Worm (Caenorhabditis elegans) whole organism, late embryonic: ENCODE data around the gene scvp-1.

Experiments
- K02D7.2 ChIP-seq: sonication (generic microtip); optimal IDR thresholded peaks from 2 replicates; lab custom pipeline; 2017; ENCODE audit warnings: mild to moderate bottlenecking, missing genetic modification characterization, missing compliant biosample characterization
- K09A11.1 ChIP-seq: sonication (generic microtip); optimal IDR thresholded peaks from 2 replicates; lab custom pipeline; 2017; ENCODE audit warnings: antibody characterized with exemption, mild to moderate bottlenecking, missing genetic modification characterization, missing compliant biosample characterization; ENCODE audit not compliant: insufficient read depth
- T23F11.4 ChIP-seq: fragments of 200-800 bp; sonication (Bioruptor generic); optimal IDR thresholded peaks from 2 replicates; lab custom pipeline; 2018; ENCODE audit warnings: mild to moderate bottlenecking, missing genetic modification characterization, missing compliant biosample characterization
- ama-1 ChIP-seq: fragments of 150-350 bp; optimal IDR thresholded peaks from 2 replicates; lab custom pipeline; 2014
- ceh-19 ChIP-seq: fragments of 200-800 bp; sonication (Bioruptor generic); optimal IDR thresholded peaks from 2 replicates; lab custom pipeline; 2018; ENCODE audit warnings: mild to moderate bottlenecking, missing genetic modification characterization, missing compliant biosample characterization
- ceh-24 ChIP-seq: sonication (generic microtip); optimal IDR thresholded peaks from 2 replicates; lab custom pipeline; 2016; ENCODE audit warnings: mild to moderate bottlenecking, missing genetic modification characterization, missing compliant biosample characterization
- ceh-30 ChIP-seq: fragments of 150-350 bp; optimal IDR thresholded peaks from 2 replicates; lab custom pipeline; 2014; ENCODE audit warnings: missing biosample characterization, missing genetic modification characterization
- ceh-31 ChIP-seq: sonication (generic microtip); optimal IDR thresholded peaks from 2 replicates; lab custom pipeline; 2016; ENCODE audit warnings: missing genetic modification characterization, missing compliant biosample characterization
- ceh-34 ChIP-seq: sonication (generic microtip); optimal IDR thresholded peaks from 2 replicates; lab custom pipeline; 2016; ENCODE audit warnings: mild to moderate bottlenecking, missing genetic modification characterization, missing compliant biosample characterization
- ceh-9 ChIP-seq: sonication (generic microtip); optimal IDR thresholded peaks from 2 replicates; lab custom pipeline; 2016; ENCODE audit warnings: mild to moderate bottlenecking, missing genetic modification characterization, inconsistent platforms, missing compliant biosample characterization
- che-1 ChIP-seq: sonication (generic microtip); optimal IDR thresholded peaks from 2 replicates; lab custom pipeline; 2016; ENCODE audit warnings: mild to moderate bottlenecking, missing genetic modification characterization, missing compliant biosample characterization
- elt-2 ChIP-seq: sonication (generic microtip); optimal IDR thresholded peaks from 2 replicates; lab custom pipeline; 2016; ENCODE audit warnings: missing genetic modification reagents, missing genetic modification characterization, missing compliant biosample characterization
- ets-4 ChIP-seq: sonication (generic microtip); optimal IDR thresholded peaks from 2 replicates; lab custom pipeline; 2016; ENCODE audit warnings: missing genetic modification characterization, missing compliant biosample characterization
- eyg-1 ChIP-seq: sonication (generic microtip); optimal IDR thresholded peaks from 2 replicates; lab custom pipeline; 2016; ENCODE audit warnings: missing genotype, missing genetic modification characterization, missing compliant biosample characterization
- fax-1 ChIP-seq: sonication (generic microtip); optimal IDR thresholded peaks from 2 replicates; lab custom pipeline; 2016; ENCODE audit warnings: missing genotype, missing genetic modification characterization, missing compliant biosample characterization
- gmeb-2 ChIP-seq: sonication (generic microtip); optimal IDR thresholded peaks from 2 replicates; lab custom pipeline; 2016; ENCODE audit warnings: missing genetic modification characterization, inconsistent platforms, missing compliant biosample characterization
- hlh-13 ChIP-seq: fragments of 200-800 bp; sonication (Bioruptor generic); optimal IDR thresholded peaks from 2 replicates; lab custom pipeline; 2018; ENCODE audit warnings: mild to moderate bottlenecking, missing genetic modification characterization, missing compliant biosample characterization
- hlh-8 ChIP-seq: sonication (generic microtip); optimal IDR thresholded peaks from 2 replicates; lab custom pipeline; 2016; ENCODE audit warnings: missing genotype, missing genetic modification characterization, missing compliant biosample characterization
- lim-6 ChIP-seq: sonication (generic microtip); optimal IDR thresholded peaks from 2 replicates; lab custom pipeline; 2016; ENCODE audit warnings: missing genetic modification characterization, missing compliant biosample characterization
- lin-11 ChIP-seq: fragments of 200-800 bp; sonication (Bioruptor generic); optimal IDR thresholded peaks from 2 replicates; lab custom pipeline; 2018; ENCODE audit warnings: mild to moderate bottlenecking, missing genetic modification characterization, missing compliant biosample characterization
- madf-2 ChIP-seq: sonication (generic microtip); optimal IDR thresholded peaks from 2 replicates; lab custom pipeline; 2017; ENCODE audit warnings: missing genetic modification characterization, missing compliant biosample characterization
- nfya-1 ChIP-seq: sonication (generic microtip); optimal IDR thresholded peaks from 2 replicates; lab custom pipeline; 2017; ENCODE audit warnings: missing genetic modification characterization, mild to moderate bottlenecking, missing compliant biosample characterization, antibody characterized with exemption, moderate library complexity
- nhr-232 ChIP-seq: sonication (generic microtip); optimal IDR thresholded peaks from 2 replicates; lab custom pipeline; 2016; ENCODE audit warnings: missing genetic modification characterization, missing compliant biosample characterization
- npax-4 ChIP-seq: sonication (generic microtip); optimal IDR thresholded peaks from 2 replicates; lab custom pipeline; 2016; ENCODE audit warnings: missing genetic modification characterization, missing compliant biosample characterization
- pat-9 ChIP-seq: fragments of 200-800 bp; sonication (Bioruptor generic); optimal IDR thresholded peaks from 2 replicates; lab custom pipeline; 2018; ENCODE audit warnings: mild to moderate bottlenecking, missing genetic modification characterization, moderate library complexity, missing compliant biosample characterization
- pros-1 ChIP-seq: fragments of 150-350 bp; optimal IDR thresholded peaks from 2 replicates; lab custom pipeline; 2014; ENCODE audit warnings: missing biosample characterization, missing genetic modification reagents, missing genetic modification characterization
- rnt-1 ChIP-seq: sonication (generic microtip); optimal IDR thresholded peaks from 2 replicates; lab custom pipeline; 2016; ENCODE audit warnings: missing genetic modification characterization, missing compliant biosample characterization
- sdc-2 ChIP-seq: sonication (generic microtip); optimal IDR thresholded peaks from 2 replicates; lab custom pipeline; 2016; ENCODE audit warnings: missing genotype, missing genetic modification characterization, missing compliant biosample characterization
- syd-9 ChIP-seq: sonication (generic microtip); optimal IDR thresholded peaks from 2 replicates; lab custom pipeline; 2016; ENCODE audit warnings: mild to moderate bottlenecking, missing genetic modification characterization, moderate library complexity, missing compliant biosample characterization
- tbx-2 ChIP-seq: sonication (generic microtip); optimal IDR thresholded peaks from 2 replicates; lab custom pipeline; 2016; ENCODE audit warnings: missing genetic modification characterization, missing compliant biosample characterization
- tbx-7 ChIP-seq: sonication (generic microtip); optimal IDR thresholded peaks from 2 replicates; lab custom pipeline; 2016; ENCODE audit warnings: missing genotype, missing genetic modification characterization, missing compliant biosample characterization
- ttx-3 ChIP-seq: sonication (generic microtip); optimal IDR thresholded peaks from 2 replicates; lab custom pipeline; 2016; ENCODE audit warnings: missing genetic modification reagents, missing genetic modification characterization, missing compliant biosample characterization
- unc-3 ChIP-seq, 2 experiments: fragments of 200-800 bp in 1 of 2; sonication (Bioruptor generic) in 1 of 2; sonication (generic microtip) in 1 of 2; conservative IDR thresholded peaks in 1 of 2; optimal IDR thresholded peaks in 1 of 2; 2 replicates each; pipeline versions ENCODE4 v1.3.6 to Lab custom; 2016 to 2022; ENCODE audit warnings: missing compliant biosample characterization in 2 of 2, missing genetic modification characterization in 2 of 2, missing genetic modification reagents in 1 of 2
- unc-55 ChIP-seq: sonication (generic microtip); optimal IDR thresholded peaks from 2 replicates; lab custom pipeline; 2017; ENCODE audit warnings: missing biosample characterization, missing genetic modification reagents, missing genetic modification characterization
- zip-5 ChIP-seq: sonication (generic microtip); optimal IDR thresholded peaks from 2 replicates; lab custom pipeline; 2016; ENCODE audit warnings: missing genetic modification characterization, missing compliant biosample characterization
- ztf-16 ChIP-seq: sonication (generic microtip); optimal IDR thresholded peaks from 2 replicates; lab custom pipeline; 2017; ENCODE audit warnings: missing genetic modification characterization, missing compliant biosample characterization

scvp-1 gene

ce11 chrV:10924731-10925130 lies 6.4 kb downstream of the scvp-1 start, which contains the start of gene F58B4.6:
TSS of gene F58B4.6 (plus strand) at chrV:10925031.
- TF ChIP-seq madf-2 (tag; lab: Kevin White, UChicago): no peak
- TF ChIP-seq ceh-34 (tag; lab: Kevin White, UChicago): no peak
- TF ChIP-seq syd-9 (tag; lab: Kevin White, UChicago): no peak
- no peak for TF ChIP-seq tbx-7 (tag; lab: Kevin White, UChicago)
- TF ChIP-seq lin-11 (tag; lab: Kevin White, UChicago): no peak
- TF ChIP-seq eyg-1 (tag; lab: Kevin White, UChicago): no peak
- TF ChIP-seq npax-4 (tag; lab: Kevin White, UChicago): no peak
- no peak for TF ChIP-seq che-1
- no peak for TF ChIP-seq gmeb-2 (tag; lab: Kevin White, UChicago)
- TF ChIP-seq ttx-3 (tag; lab: Kevin White, UChicago): no peak
- TF ChIP-seq unc-55: no peak
- no peak for TF ChIP-seq nhr-232
- TF ChIP-seq rnt-1 (tag; lab: Kevin White, UChicago): no peak
- TF ChIP-seq lim-6: no peak
- no peak for TF ChIP-seq T23F11.4 (GFP tag; lab: Kevin White, UChicago)
- TF ChIP-seq ceh-24: no peak
- TF ChIP-seq K02D7.2 (tag; lab: Kevin White, UChicago): no peak
- no peak for TF ChIP-seq fax-1 (tag; lab: Kevin White, UChicago)
- no peak for TF ChIP-seq hlh-8
- TF ChIP-seq unc-3 (GFP tag; conservative IDR thresholded peaks at IDR 0.05; lab: Robert Waterston, UW): no peak
- no peak for TF ChIP-seq unc-3 (tag; optimal IDR thresholded peaks at IDR 0.05; lab: Kevin White, UChicago)

- TF ChIP-seq ceh-9 (no peak), pros-1 (tag; lab: Kevin White, UChicago) (no peak), ceh-19 (GFP tag; lab: Kevin White, UChicago) (no peak), eyg-1 (tag; lab: Kevin White, UChicago) (no peak), K09A11.1 (tag; lab: Kevin White, UChicago) (no peak), npax-4 (tag; lab: Kevin White, UChicago) (no peak), sdc-2 (no peak), pat-9 (tag; lab: Kevin White, UChicago) (no peak), ttx-3 (tag; lab: Kevin White, UChicago) (no peak), zip-5 (tag; lab: Kevin White, UChicago) (no peak), tbx-2 (tag; lab: Kevin White, UChicago) (no peak), K02D7.2 (tag; lab: Kevin White, UChicago) (no peak)
Observed at ce11 chrV:10923229-10923628, 7.9 kb downstream of the scvp-1 start, which contains the start of gene F58B4.7. TSS of gene F58B4.7 (minus strand) at chrV:10923329.

ce11 chrV:10921747-10922146 lies 9.3 kb downstream of the scvp-1 start, which contains the start of gene nas-31:
TSS of gene nas-31 (minus strand) at chrV:10921847.
- TF ChIP-seq gmeb-2 (tag; lab: Kevin White, UChicago) (no peak), ceh-30 (no peak), nfya-1 (tag; lab: Kevin White, UChicago) (no peak), ama-1 (lab: Kevin White, UChicago) (no peak)

- TF ChIP-seq ceh-31 (tag; lab: Kevin White, UChicago) (no peak), rnt-1 (tag; lab: Kevin White, UChicago) (no peak), pros-1 (tag; lab: Kevin White, UChicago) (no peak), elt-2 (tag; lab: Kevin White, UChicago) (no peak), tbx-7 (tag; lab: Kevin White, UChicago) (no peak), eyg-1 (tag; lab: Kevin White, UChicago) (no peak), ztf-16 (no peak), hlh-13 (GFP tag; lab: Kevin White, UChicago) (no peak), tbx-2 (tag; lab: Kevin White, UChicago) (no peak), ets-4 (tag; lab: Kevin White, UChicago) (no peak)
Observed at ce11 chrV:10918373-10918772, 12.7 kb downstream of the scvp-1 start, which contains the start of gene F58B4.2. TSS of gene F58B4.2 (minus strand) at chrV:10918473.
